Worm (Caenorhabditis elegans): ENCODE measurements around the gene str-172.

DNA sequence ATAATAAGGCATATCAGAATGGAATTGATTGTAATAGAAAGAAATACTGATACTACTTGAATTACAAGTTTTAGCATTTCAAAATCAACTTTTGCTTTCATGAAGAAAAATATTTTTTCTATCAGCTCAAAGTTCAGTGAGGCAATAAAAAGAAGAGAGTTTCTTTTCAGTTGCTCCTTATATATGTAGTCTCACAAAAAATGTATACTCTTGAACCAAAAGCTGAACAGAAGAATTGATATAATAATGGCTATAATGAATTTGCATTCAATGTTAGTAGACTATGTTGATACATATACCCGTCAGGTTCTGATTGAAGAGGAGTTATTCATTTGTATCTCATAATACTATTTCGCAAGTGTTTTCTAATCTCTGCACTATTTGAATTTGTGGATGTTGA lies 7.1 kb upstream of the str-172 start, which contains the start of gene str-174:
- TF ChIP-seq dmd-4 (tag; optimal IDR thresholded peaks at IDR 0.05) (no peak), blmp-1 (tag; optimal IDR thresholded peaks at IDR 0.05; ENCODE audit: insufficient read depth) (no peak), elt-3 (tag; optimal IDR thresholded peaks at IDR 0.05) (no peak), ama-1 (optimal IDR thresholded peaks at IDR 0.05) (no peak), lsy-2 (tag; optimal IDR thresholded peaks at IDR 0.05) (no peak), nhr-129 (tag; optimal IDR thresholded peaks at IDR 0.05) (no peak), ceh-82 (tag; optimal IDR thresholded peaks at IDR 0.05) (no peak), snpc-4 (tag; optimal IDR thresholded peaks at IDR 0.05) (no peak), unc-62 (GFP tag; optimal IDR thresholded peaks at IDR 0.05) (no peak), nhr-25 (tag; optimal IDR thresholded peaks at IDR 0.05) (no peak), nhr-237 (tag; optimal IDR thresholded peaks at IDR 0.05) (no peak), F13H6.1 (tag; optimal IDR thresholded peaks at IDR 0.05) (no peak)
